Fruit fly (Drosophila melanogaster) whole organism, embryonic: Measurements from ENCODE around the gene CAH3.

ENCODE experiments used
- C15 ChIP-seq: fragments of 200-800 bp; sonication (Bioruptor generic); IDR thresholded peaks from 3 replicates; pipeline ENCODE4 v1.3.6; 2022; ENCODE audit warnings: missing biosample characterization, missing genetic modification characterization
- CG1024 ChIP-seq: fragments of 200-800 bp; sonication (Bioruptor generic); IDR thresholded peaks from 2 replicates; pipeline ENCODE4 v1.3.6; 2022; ENCODE audit warnings: missing biosample characterization, missing genetic modification characterization
- CG10565 ChIP-seq: fragments of 200-800 bp; sonication (Bioruptor generic); optimal IDR thresholded peaks from 3 replicates; lab custom pipeline; 2016; ENCODE audit warnings: missing biosample characterization, mild to moderate bottlenecking, missing genetic modification characterization
- CG10979 ChIP-seq: fragments of 200-800 bp; sonication (Bioruptor generic); optimal IDR thresholded peaks from 2 replicates; lab custom pipeline; 2018; ENCODE audit warnings: missing biosample characterization, mild to moderate bottlenecking, missing genetic modification characterization, moderate library complexity
- CG11504 ChIP-seq: fragments of 200-800 bp; sonication (Bioruptor generic); optimal IDR thresholded peaks from 3 replicates; lab custom pipeline; 2019; ENCODE audit warnings: missing biosample characterization, mild to moderate bottlenecking, missing genetic modification characterization, moderate library complexity
- CG12299 ChIP-seq: fragments of 200-800 bp; sonication (Bioruptor generic); optimal IDR thresholded peaks from 2 replicates; lab custom pipeline; 2018; ENCODE audit warnings: missing biosample characterization, mild to moderate bottlenecking, missing genetic modification characterization
- CG14965 ChIP-seq: fragments of 200-800 bp; sonication (Bioruptor generic); optimal IDR thresholded peaks from 2 replicates; lab custom pipeline; 2016; ENCODE audit warnings: missing biosample characterization, missing genetic modification characterization, borderline replicate concordance
- CG18476 ChIP-seq: fragments of 200-800 bp; sonication (Bioruptor generic); optimal IDR thresholded peaks from 2 replicates; lab custom pipeline; 2016; ENCODE audit warnings: missing biosample characterization, mild to moderate bottlenecking, missing genetic modification characterization
- CG2199 ChIP-seq: fragments of 200-800 bp; sonication (Bioruptor generic); IDR thresholded peaks from 3 replicates; pipeline ENCODE4 v1.3.6; 2022; ENCODE audit warnings: missing biosample characterization, missing genetic modification characterization
- CG3065 ChIP-seq: fragments of 200-800 bp; sonication (Bioruptor generic); optimal IDR thresholded peaks from 2 replicates; lab custom pipeline; 2016; ENCODE audit warnings: missing biosample characterization, missing genetic modification characterization
- CG4820 ChIP-seq: fragments of 200-800 bp; sonication (Bioruptor generic); optimal IDR thresholded peaks from 3 replicates; lab custom pipeline; 2016; ENCODE audit warnings: missing biosample characterization, missing genetic modification characterization
- CG6683 ChIP-seq: fragments of 200-800 bp; sonication (Bioruptor generic); optimal IDR thresholded peaks from 2 replicates; lab custom pipeline; 2017; ENCODE audit warnings: missing biosample characterization, mild to moderate bottlenecking, missing genetic modification characterization, missing genetic modification reagents
- CG6854 ChIP-seq: fragments of 200-800 bp; sonication (Bioruptor generic); optimal IDR thresholded peaks from 3 replicates; lab custom pipeline; 2017; ENCODE audit warnings: missing biosample characterization, mild to moderate bottlenecking, missing genetic modification characterization
- CG8388 ChIP-seq: fragments of 200-800 bp; sonication (Bioruptor generic); optimal IDR thresholded peaks from 2 replicates; lab custom pipeline; 2019; ENCODE audit warnings: missing biosample characterization, mild to moderate bottlenecking, missing genetic modification characterization, moderate library complexity
- CG9876 ChIP-seq: fragments of 200-800 bp; sonication (Bioruptor generic); optimal IDR thresholded peaks from 2 replicates; lab custom pipeline; 2016; ENCODE audit warnings: missing biosample characterization, missing genetic modification characterization
- Camta ChIP-seq: fragments of 200-800 bp; sonication (Bioruptor generic); optimal IDR thresholded peaks from 2 replicates; lab custom pipeline; 2016; ENCODE audit warnings: missing biosample characterization, missing genetic modification characterization
- D19A ChIP-seq: fragments of 200-800 bp; optimal IDR thresholded peaks from 3 replicates; lab custom pipeline; 2019; ENCODE audit warnings: missing biosample characterization, mild to moderate bottlenecking, missing genetic modification characterization, moderate library complexity
- Deaf1 ChIP-seq: fragments of 200-800 bp; optimal IDR thresholded peaks from 3 replicates; lab custom pipeline; 2019; ENCODE audit warnings: missing biosample characterization, mild to moderate bottlenecking, missing genetic modification characterization, moderate library complexity
- Doc3 ChIP-seq: fragments of 200-800 bp; sonication (Bioruptor generic); IDR thresholded peaks from 3 replicates; pipeline ENCODE4 v1.3.6; 2022; ENCODE audit warnings: missing biosample characterization, missing genetic modification characterization; ENCODE audit not compliant: partially characterized antibody
- E2f1 ChIP-seq: fragments of 200-800 bp; sonication (Bioruptor generic); IDR thresholded peaks from 2 replicates; pipeline ENCODE4 v1.3.6; 2022; ENCODE audit warnings: missing biosample characterization, missing genetic modification characterization
- Fer3 ChIP-seq: fragments of 200-800 bp; sonication (Bioruptor generic); optimal IDR thresholded peaks from 2 replicates; lab custom pipeline; 2018; ENCODE audit warnings: missing biosample characterization, mild to moderate bottlenecking, missing genetic modification characterization, moderate library complexity
- GATAe ChIP-seq: fragments of 200-800 bp; sonication (Bioruptor generic); conservative IDR thresholded peaks from 2 replicates; pipeline ENCODE4 v1.3.6; 2022; ENCODE audit warnings: missing biosample characterization, missing genetic modification characterization
- Hr78 ChIP-seq, 2 experiments: fragments of 200-800 bp in 1 of 2; fragments of >200 bp in 1 of 2; sonication (Bioruptor generic) in 1 of 2; optimal IDR thresholded peaks; 2 replicates each; lab custom pipeline; 2017 to 2019; ENCODE audit warnings: missing biosample characterization in 2 of 2, missing genetic modification characterization in 2 of 2, mild to moderate bottlenecking in 1 of 2, moderate library complexity in 1 of 2
- Jarid2 ChIP-seq: fragments of 200-800 bp; sonication (Bioruptor generic); optimal IDR thresholded peaks from 3 replicates; lab custom pipeline; 2017; ENCODE audit warnings: mild to moderate bottlenecking, missing biosample characterization, missing genetic modification reagents, missing genetic modification characterization
- Lpt ChIP-seq: fragments of >200 bp; optimal IDR thresholded peaks from 2 replicates; lab custom pipeline; 2018; ENCODE audit warnings: missing biosample characterization, missing genetic modification characterization
- Neu2 ChIP-seq: fragments of 200-800 bp; sonication (Bioruptor generic); optimal IDR thresholded peaks from 3 replicates; lab custom pipeline; 2016; ENCODE audit warnings: missing biosample characterization, missing genetic modification characterization, borderline replicate concordance
- Tbp ChIP-seq: fragments of >200 bp; optimal IDR thresholded peaks from 2 replicates; lab custom pipeline; 2018; ENCODE audit warnings: missing biosample characterization, missing genetic modification characterization
- ab ChIP-seq: fragments of 200-800 bp; sonication (Bioruptor generic); optimal IDR thresholded peaks from 2 replicates; lab custom pipeline; 2016; ENCODE audit warnings: missing biosample characterization, missing genetic modification characterization
- az2 ChIP-seq: fragments of 200-800 bp; sonication (Bioruptor generic); optimal IDR thresholded peaks from 3 replicates; lab custom pipeline; 2016; ENCODE audit warnings: missing biosample characterization, missing genetic modification characterization
- bowl ChIP-seq: fragments of 200-800 bp; sonication (Bioruptor generic); IDR thresholded peaks from 2 replicates; pipeline ENCODE4 v1.3.6; 2022; ENCODE audit warnings: missing biosample characterization, missing genetic modification characterization
- cas ChIP-seq: fragments of 200-800 bp; sonication (Bioruptor generic); IDR thresholded peaks from 2 replicates; pipeline ENCODE4 v1.3.6; 2022; ENCODE audit warnings: missing biosample characterization, missing genetic modification characterization
- ci ChIP-seq: fragments of 200-800 bp; sonication (Bioruptor generic); IDR thresholded peaks from 3 replicates; pipeline ENCODE4 v1.3.6; 2022; ENCODE audit warnings: missing biosample characterization, missing genetic modification characterization
- croc ChIP-seq: fragments of 200-800 bp; sonication (Bioruptor generic); conservative IDR thresholded peaks from 3 replicates; pipeline ENCODE4 v1.3.6; 2022; ENCODE audit warnings: missing biosample characterization, missing genetic modification characterization
- dan ChIP-seq: fragments of 200-800 bp; sonication (Bioruptor generic); IDR thresholded peaks from 2 replicates; pipeline ENCODE4 v1.3.6; 2022; ENCODE audit warnings: missing biosample characterization, missing genetic modification characterization
- ems ChIP-seq: fragments of 200-800 bp; sonication (Bioruptor generic); optimal IDR thresholded peaks from 3 replicates; lab custom pipeline; 2016; ENCODE audit warnings: missing biosample characterization, missing genetic modification characterization
- fu2 ChIP-seq: fragments of 200-800 bp; sonication (Bioruptor generic); optimal IDR thresholded peaks from 2 replicates; lab custom pipeline; 2016; ENCODE audit warnings: missing biosample characterization, missing genetic modification characterization
- gce ChIP-seq: fragments of 200-800 bp; sonication (Bioruptor generic); IDR thresholded peaks from 3 replicates; pipeline ENCODE4 v1.3.6; 2022; ENCODE audit warnings: missing biosample characterization, missing genetic modification characterization
- lmd ChIP-seq: fragments of 200-800 bp; sonication (Bioruptor generic); IDR thresholded peaks from 2 replicates; pipeline ENCODE4 v1.3.6; 2022; ENCODE audit warnings: missing biosample characterization, missing genetic modification characterization
- mld ChIP-seq: fragments of 200-800 bp; sonication (Bioruptor generic); IDR thresholded peaks from 3 replicates; pipeline ENCODE4 v1.3.6; 2022; ENCODE audit warnings: missing biosample characterization, missing genetic modification characterization; ENCODE audit not compliant: partially characterized antibody
- pfk ChIP-seq: fragments of 200-800 bp; sonication (Bioruptor generic); optimal IDR thresholded peaks from 2 replicates; lab custom pipeline; 2018; ENCODE audit warnings: missing biosample characterization, mild to moderate bottlenecking, missing genetic modification characterization, moderate library complexity
- run ChIP-seq: fragments of 200-800 bp; sonication (Bioruptor generic); optimal IDR thresholded peaks from 3 replicates; lab custom pipeline; 2018; ENCODE audit warnings: missing biosample characterization, mild to moderate bottlenecking, missing genetic modification characterization
- salm ChIP-seq: fragments of 200-800 bp; sonication (Bioruptor generic); optimal IDR thresholded peaks from 2 replicates; lab custom pipeline; 2018; ENCODE audit warnings: missing biosample characterization, mild to moderate bottlenecking, missing genetic modification characterization
- sc ChIP-seq, 3 experiments: fragments of >200 bp in 2 of 3; fragments of 200-800 bp in 1 of 3; sonication (Bioruptor generic) in 1 of 3; optimal IDR thresholded peaks; 2 replicates in 2 of 3; 3 replicates in 1 of 3; lab custom pipeline; 2017; ENCODE audit warnings: mild to moderate bottlenecking in 1 of 3, missing biosample characterization in 1 of 3, missing genetic modification characterization in 1 of 3, missing genetic modification reagents in 1 of 3
- scrt ChIP-seq: fragments of 200-800 bp; sonication (Bioruptor generic); optimal IDR thresholded peaks from 2 replicates; lab custom pipeline; 2018; ENCODE audit warnings: missing biosample characterization, mild to moderate bottlenecking, missing genetic modification characterization, moderate library complexity
- seq ChIP-seq: fragments of 200-800 bp; sonication (Bioruptor generic); IDR thresholded peaks from 2 replicates; pipeline ENCODE4 v1.3.6; 2022; ENCODE audit warnings: missing biosample characterization, missing genetic modification characterization
- twi ChIP-seq: fragments of 200-800 bp; optimal IDR thresholded peaks from 2 replicates; lab custom pipeline; 2019; ENCODE audit warnings: missing biosample characterization, mild to moderate bottlenecking, missing genetic modification characterization, moderate library complexity
- zen ChIP-seq: fragments of 200-800 bp; sonication (Bioruptor generic); optimal IDR thresholded peaks from 3 replicates; lab custom pipeline; 2018; ENCODE audit warnings: missing biosample characterization, mild to moderate bottlenecking, missing genetic modification characterization, moderate library complexity

The CAH3 gene

dm6 chrX:8714064-8715046, 33.3 kb downstream of the CAH3 start, which contains the start of the genes CG2004 and CG1785 (continued):
- TF ChIP-seq CG8388 (peak; percentile 86), CG9876 (GFP tag; lab: Kevin White, UChicago) (peak; percentile 55), Lpt (GFP tag; lab: Kevin White, UChicago) (no peak), E2f1 (GFP tag; lab: Robert Waterston, UW) (peak; percentile 93), zen (tag; lab: Kevin White, UChicago) (peak; percentile 90), CG10565 (peak; percentile 61), CG6683 (GFP tag; lab: Kevin White, UChicago) (peak; percentile 82), GATAe (GFP tag; lab: Robert Waterston, UW) (peak; percentile 44; the same call in 1 of the 2 replicates), run (peak; percentile 58), gce (GFP tag; lab: Robert Waterston, UW) (peak; percentile 82; the same call in 2 of the 3 replicates), CG1024 (peak; percentile 83), Jarid2 (GFP tag; lab: Kevin White, UChicago) (peak; percentile 46), CG11504 (peak; percentile 87), ci (GFP tag; lab: Robert Waterston, UW) (peak; percentile 95), salm (tag; lab: Kevin White, UChicago) (peak; percentile 65), CG2199 (GFP tag; lab: Robert Waterston, UW) (peak; percentile 91), CG6854 (GFP tag; lab: Kevin White, UChicago) (peak; percentile 58), croc (GFP tag; lab: Robert Waterston, UW) (peak; percentile 90), ems (peak; percentile 90), CG14965 (GFP tag; lab: Kevin White, UChicago) (no peak), CG10979 (tag; lab: Kevin White, UChicago) (peak; percentile 84), twi (tag; lab: Kevin White, UChicago) (peak; percentile 85), CG3065 (GFP tag; lab: Kevin White, UChicago) (peak; percentile 83), lmd (peak; percentile 93), D19A (tag; lab: Kevin White, UChicago) (peak; percentile 87), Deaf1 (tag; lab: Kevin White, UChicago) (peak; percentile 58), mld (GFP tag; lab: Robert Waterston, UW) (no peak), dan (peak; percentile 81), CG18476 (peak; percentile 93), Fer3 (tag; lab: Kevin White, UChicago) (peak; percentile 90), Hr78 (GFP tag; optimal IDR thresholded peaks at IDR 0.05; lab: Kevin White, UChicago) (peak in 1 of 2 experiments; percentile 99), CG4820 (GFP tag; lab: Kevin White, UChicago) (peak; percentile 89), cas (GFP tag; lab: Robert Waterston, UW) (peak; percentile 87), seq (GFP tag; lab: Robert Waterston, UW) (peak; percentile 85), ab (GFP tag; lab: Kevin White, UChicago) (peak; percentile 56), az2 (GFP tag; lab: Kevin White, UChicago) (peak; percentile 93), Doc3 (GFP tag; lab: Robert Waterston, UW) (peak; percentile 69), Neu2 (no peak), bowl (GFP tag; lab: Robert Waterston, UW) (peak; percentile 78), C15 (GFP tag; lab: Robert Waterston, UW) (peak; percentile 79; the same call in 1 of the 3 replicates), Tbp (GFP tag; lab: Kevin White, UChicago) (peak; percentile 19), scrt (GFP tag; lab: Kevin White, UChicago) (peak; percentile 82), Camta (GFP tag; lab: Kevin White, UChicago) (peak; percentile 71), CG12299 (tag; lab: Kevin White, UChicago) (peak; percentile 77), sc (optimal IDR thresholded peaks at IDR 0.05; lab: Kevin White, UChicago) (no peak), sc (GFP tag; optimal IDR thresholded peaks at IDR 0.05; lab: Kevin White, UChicago) (peak; percentile 75), pfk (GFP tag; lab: Kevin White, UChicago) (peak; percentile 36), fu2 (GFP tag; lab: Kevin White, UChicago) (peak; percentile 77)
